Worm (Caenorhabditis elegans) whole organism, young adult: Measurements from ENCODE around the gene snf-10.

ENCODE experiments used
- akir-1 ChIP-seq: fragments of 200-800 bp; sonication (Bioruptor generic); optimal IDR thresholded peaks from 2 replicates; lab custom pipeline; 2018; ENCODE audit warnings: mild to moderate bottlenecking, missing genetic modification characterization, moderate library complexity, missing compliant biosample characterization
- dpl-1 ChIP-seq: fragments of 150-350 bp; optimal IDR thresholded peaks from 2 replicates; lab custom pipeline; 2014; ENCODE audit warnings: missing biosample characterization, missing genetic modification reagents, missing genetic modification characterization
- lin-40 ChIP-seq: sonication (generic microtip); optimal IDR thresholded peaks from 2 replicates; lab custom pipeline; 2016; ENCODE audit warnings: missing genetic modification characterization, mild to moderate bottlenecking, missing compliant biosample characterization, missing genotype, missing genetic modification reagents
- nhr-27 ChIP-seq: fragments of 200-800 bp; sonication (Bioruptor generic); optimal IDR thresholded peaks from 2 replicates; lab custom pipeline; 2018; ENCODE audit warnings: mild to moderate bottlenecking, missing genetic modification characterization, moderate library complexity, missing compliant biosample characterization
- sea-2 ChIP-seq: fragments of 200-800 bp; sonication (Bioruptor generic); IDR thresholded peaks from 2 replicates; pipeline ENCODE4 v1.3.6; 2022; ENCODE audit warnings: missing genetic modification characterization, missing compliant biosample characterization
- unc-130 ChIP-seq: sonication (generic microtip); optimal IDR thresholded peaks from 2 replicates; lab custom pipeline; 2016; ENCODE audit warnings: missing genetic modification reagents, missing genetic modification characterization, missing compliant biosample characterization
- unc-62 ChIP-seq: fragments of 150-350 bp; optimal IDR thresholded peaks from 2 replicates; lab custom pipeline; 2014; ENCODE audit warnings: missing biosample characterization, missing genetic modification reagents, missing genetic modification characterization

DNA sequence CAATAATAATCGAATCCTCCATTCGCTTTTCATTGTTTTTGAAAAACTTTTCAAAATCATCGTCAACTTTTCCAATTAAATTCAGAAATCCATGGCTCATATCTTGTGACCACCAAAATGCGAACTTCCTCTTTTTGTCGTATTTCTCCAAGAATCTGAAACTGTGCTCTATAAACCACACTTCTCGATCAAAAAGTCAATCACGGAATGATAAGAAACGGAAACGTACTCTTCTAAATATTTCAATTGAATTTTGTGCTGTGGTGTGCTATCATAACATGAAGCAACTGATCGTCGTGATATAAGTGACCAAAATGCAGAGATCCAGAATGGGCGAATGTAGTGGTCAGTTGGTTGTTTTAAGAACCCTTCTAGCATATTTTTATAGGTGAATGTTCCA is 35.9 kb downstream of the snf-10 start:
- TF ChIP-seq nhr-27 (no peak), unc-130 (GFP tag; lab: Kevin White, UChicago) (no peak), sea-2 (GFP tag; lab: Robert Waterston, UW) (no peak), dpl-1 (no peak), akir-1 (GFP tag; lab: Kevin White, UChicago) (no peak), lin-40 (tag; lab: Kevin White, UChicago) (no peak), unc-62 (GFP tag; lab: Kevin White, UChicago) (no peak)
